Fruit fly (Drosophila melanogaster): ENCODE results near the gene Sfp26Ad.

Sfp26Ad gene

DNA sequence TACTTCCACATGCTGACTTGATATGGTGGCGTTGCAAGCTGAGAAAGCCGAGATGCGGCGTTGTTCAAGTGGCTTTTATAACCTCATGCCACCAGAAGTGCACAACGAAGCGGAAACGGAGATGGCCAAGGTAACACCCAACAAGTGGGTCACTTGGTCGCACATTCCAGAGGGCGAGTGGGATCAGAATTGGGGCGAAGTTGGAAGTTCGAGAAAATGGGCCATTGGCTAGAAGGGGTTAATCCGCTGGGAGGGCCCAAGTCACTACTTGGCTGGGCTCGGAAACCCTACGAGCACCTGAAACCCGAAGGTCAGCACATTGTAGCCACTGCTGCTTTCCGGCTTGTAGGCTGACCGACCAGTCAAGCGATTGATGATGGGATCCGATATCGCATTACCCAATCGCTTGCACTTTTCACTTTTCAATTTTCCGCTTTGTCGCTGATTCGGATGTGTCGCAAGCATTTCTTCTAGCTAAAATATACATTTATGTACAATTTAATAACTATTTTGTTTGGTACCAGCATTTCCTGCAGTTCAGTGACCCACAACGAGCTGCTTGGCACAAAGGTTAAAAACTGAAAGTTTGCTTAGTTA, 15.6 kb upstream of the Sfp26Ad start, which contains the start of gene Vm26Ac:
Gene Vm26Ac, minus strand, starts transcription at position 51 of the 597 bp plus-strand sequence.
- no peak for TF ChIP-seq noc (tag; optimal IDR thresholded peaks at IDR 0.05)

DNA sequence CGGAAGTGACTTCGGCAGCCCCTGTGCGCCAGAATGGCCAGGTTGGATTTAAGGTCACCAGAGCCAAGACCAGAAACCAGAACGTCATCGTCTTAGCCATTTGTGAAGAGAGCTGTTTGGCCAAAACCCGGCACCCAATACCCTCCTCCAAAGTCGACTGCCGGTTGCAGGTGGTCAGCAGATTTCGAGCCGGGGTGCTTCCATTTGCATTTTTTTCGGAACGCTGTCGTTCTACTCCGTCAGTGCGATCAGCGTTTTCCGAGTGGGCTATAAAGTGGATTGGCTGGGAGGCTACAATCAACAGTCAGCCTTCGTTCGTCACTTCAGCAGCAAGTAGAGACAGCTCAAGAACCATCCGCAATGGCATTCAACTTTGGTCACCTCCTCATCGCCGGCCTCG, 13.6 kb upstream of the Sfp26Ad start, which contains the start of the genes CG13998 and Vm26Ab:
Gene CG13998, minus strand, starts transcription at position 114 of the 400 bp plus-strand sequence.
Gene Vm26Ab, plus strand, starts transcription at position 299 of the 400 bp plus-strand sequence.
- TF ChIP-seq noc (tag; optimal IDR thresholded peaks at IDR 0.05): no peak

DNA sequence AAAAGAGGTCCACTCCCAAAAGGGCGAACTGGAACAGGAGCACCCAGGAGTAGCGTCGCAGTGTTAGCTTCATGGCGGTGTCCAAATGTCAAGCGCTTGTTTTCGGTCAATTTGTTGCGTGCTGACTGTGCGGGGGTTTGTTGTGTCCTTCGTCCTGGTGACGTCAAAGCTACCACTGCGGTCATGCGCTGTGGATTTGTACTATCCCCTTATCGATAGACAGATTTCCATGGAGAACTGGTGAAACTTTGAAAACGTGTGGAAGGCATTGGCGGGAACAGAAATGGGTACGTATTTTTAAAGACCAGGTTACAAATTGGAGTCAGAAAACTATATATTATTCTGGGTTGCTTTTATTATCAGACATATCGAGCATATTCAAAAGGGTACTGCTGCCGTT, 13.0 kb upstream of the Sfp26Ad start, which contains the start of gene CG13999:
Gene CG13999, minus strand, starts transcription at position 314 of the 400 bp plus-strand sequence.
- no peak for TF ChIP-seq noc (tag; optimal IDR thresholded peaks at IDR 0.05)

DNA sequence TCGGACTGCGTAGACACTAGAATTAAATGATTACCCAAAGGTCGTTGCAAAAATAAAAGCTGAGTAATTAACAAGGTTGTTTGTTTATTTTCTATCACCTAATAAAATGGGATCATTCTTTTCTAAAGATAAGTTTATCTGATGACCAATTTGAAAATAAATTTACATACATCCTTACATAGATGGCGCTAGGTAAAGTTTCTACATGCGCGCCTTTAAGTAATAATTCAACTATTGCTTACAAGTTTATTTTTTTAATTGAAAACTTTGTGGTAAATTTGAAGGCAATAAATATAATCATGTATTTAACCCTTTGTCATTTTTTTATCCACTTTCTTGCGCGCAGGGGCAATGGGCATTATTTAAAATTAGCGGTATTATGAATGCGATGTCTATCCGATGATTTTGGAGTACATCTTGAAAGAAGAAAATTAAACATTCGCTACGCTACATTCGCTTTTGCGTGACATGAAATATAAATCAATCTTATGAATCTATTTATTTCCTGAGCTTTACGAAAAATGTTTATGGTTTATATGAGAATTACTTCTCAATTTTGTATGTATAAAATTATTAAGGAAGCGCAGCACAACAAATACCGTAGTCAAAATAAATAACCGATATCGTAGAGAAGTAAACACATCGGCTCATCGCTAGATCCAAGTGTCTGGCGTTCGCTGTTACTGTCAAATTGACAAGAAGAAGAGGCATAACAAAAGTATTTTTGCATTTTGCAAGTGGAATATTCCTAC, 5.8 kb upstream of the Sfp26Ad start, which contains the start of gene CG9044:
Gene CG9044, plus strand, starts transcription at position 676 of the 752 bp plus-strand sequence.
- no peak for TF ChIP-seq noc (tag; optimal IDR thresholded peaks at IDR 0.05)

DNA sequence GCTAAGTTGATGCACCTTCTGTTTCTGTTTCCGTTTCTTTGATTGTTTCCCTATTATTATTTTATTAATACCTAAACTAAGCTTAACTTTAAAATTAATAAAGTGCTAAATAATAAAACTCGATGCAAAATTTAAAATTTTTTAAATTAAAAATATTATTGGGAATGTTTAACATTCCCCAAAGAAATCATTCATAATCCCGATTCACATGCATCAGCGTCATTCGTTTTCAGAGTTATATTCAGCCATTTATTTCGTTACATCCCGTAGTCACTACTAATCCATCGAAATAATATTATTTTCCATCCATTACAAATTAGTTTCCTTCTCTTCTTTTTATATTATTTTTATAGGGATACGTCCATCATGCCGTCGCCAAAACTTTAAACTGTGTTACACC, 4.4 kb upstream of the Sfp26Ad start:
- no peak for TF ChIP-seq noc (tag; optimal IDR thresholded peaks at IDR 0.05)

DNA sequence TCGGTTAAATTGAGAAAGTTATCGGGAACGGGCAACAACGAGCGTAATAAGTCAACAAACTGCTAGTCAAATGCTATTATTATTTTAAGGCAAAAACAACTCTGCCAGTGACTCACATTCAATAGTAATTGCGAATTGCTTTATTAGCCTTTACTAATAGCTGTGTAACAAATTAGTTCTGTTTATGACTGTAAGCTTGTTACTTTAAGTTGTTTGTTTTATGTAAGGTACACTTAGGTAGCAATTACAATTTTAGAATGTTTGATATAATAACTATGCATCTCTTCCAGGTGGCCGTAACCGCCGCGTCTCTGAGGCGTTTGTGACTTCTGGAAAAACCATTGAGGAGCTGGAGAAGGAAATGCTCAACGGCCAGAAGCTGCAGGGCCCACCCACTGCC, 3.6 kb upstream of the Sfp26Ad start:
- no peak for TF ChIP-seq noc (tag; optimal IDR thresholded peaks at IDR 0.05)

DNA sequence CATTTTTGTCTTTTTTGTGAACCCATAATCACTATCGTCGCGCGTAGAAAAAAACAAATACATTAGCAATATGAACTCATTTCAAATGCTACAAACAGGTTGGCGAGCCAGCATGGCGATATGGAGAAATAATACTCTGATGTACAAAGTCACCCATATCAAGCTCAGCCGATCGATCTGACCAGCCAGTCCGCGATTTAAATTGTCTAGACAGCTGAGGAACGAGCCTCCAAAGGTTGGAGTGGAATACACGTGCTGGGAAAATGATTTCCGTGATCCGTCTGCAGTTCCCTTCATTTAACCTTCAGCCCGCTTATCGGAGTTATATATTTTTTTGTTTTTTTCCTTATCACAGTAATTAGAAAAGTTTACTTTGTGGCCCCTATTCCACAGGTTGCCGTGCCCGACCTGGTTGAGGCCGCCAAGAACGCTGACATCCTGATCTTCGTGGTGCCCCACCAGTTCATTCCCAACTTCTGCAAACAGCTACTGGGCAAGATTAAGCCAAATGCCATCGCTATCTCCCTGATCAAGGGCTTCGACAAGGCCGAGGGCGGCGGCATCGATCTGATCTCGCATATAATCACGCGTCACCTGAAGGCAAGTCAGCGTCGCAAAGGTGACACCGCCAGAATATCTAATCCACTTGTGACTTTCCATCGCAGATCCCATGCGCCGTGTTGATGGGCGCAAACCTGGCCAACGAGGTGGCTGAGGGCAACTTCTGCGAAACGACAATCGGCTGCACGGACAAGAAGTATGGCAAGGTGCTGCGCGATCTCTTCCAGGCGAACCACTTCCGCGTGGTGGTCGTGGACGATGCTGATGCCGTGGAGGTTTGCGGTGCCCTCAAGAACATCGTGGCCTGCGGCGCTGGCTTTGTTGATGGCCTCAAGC, 2.8 kb upstream of the Sfp26Ad start:
- no peak for TF ChIP-seq noc (tag; optimal IDR thresholded peaks at IDR 0.05)

DNA sequence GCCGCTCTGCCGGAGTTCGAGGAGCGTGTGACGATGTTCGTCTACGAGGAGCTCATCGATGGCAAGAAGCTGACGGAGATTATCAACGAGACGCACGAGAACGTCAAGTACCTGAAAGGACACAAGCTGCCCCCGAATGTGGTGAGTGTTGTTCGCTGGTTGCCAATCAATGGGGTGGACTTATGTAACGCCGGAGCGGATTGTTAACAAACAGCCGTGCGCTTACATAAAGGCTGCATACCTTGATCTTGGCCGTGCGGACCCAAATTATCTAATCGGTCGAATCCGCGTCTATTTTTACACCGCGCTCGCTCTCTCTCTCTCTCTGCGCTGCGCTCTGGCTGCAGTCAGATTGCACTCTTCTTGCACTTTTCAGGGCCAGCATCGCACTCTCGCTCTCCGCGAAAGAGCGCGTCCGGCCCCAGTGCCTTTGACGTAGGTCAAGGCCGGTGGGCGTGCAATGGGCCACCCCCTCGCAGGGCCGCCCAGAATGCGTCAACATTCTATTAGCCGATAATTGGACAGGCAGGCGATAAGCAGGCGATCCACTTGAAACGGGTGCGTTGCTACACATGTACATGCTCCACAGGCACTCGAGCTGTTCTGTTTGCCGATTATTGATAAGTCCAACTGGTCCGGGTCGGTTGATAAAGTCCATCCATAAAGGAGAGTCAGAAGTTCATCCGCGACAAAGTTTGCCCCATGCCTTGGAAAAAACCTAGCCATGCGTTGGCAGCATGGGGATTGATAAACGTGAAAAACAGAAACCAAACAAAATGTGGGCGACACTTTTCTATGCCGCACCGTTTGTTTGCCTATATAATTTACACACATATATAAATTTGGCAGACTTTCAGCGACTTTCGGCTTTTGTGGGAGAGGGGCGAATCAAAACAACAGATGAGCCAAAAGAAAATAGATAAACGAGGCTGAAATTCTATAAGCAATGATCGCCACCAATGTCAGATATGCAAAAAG, 1.5 kb upstream of the Sfp26Ad start:
- TF ChIP-seq noc (tag; optimal IDR thresholded peaks at IDR 0.05): no peak

DNA sequence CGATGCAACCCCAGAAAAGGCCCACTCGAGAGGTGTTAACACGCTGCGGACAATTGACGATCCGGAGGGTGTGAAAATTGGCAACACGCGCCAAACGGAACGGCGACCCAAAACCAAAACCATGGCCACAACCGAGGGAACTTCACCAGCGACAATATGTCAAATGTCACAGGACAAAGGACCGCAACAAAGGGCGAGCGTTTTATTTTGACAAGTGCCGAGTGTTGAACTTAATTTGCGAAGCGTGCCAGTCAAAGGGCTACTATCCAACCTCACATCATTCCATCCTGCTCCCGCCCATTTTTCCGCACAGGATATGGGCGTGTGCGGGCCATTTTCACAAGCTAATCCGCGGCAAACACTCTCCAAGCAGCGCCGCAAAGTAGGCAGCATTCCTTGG, 15.7 kb downstream of the Sfp26Ad start:
- no peak for TF ChIP-seq noc (tag; optimal IDR thresholded peaks at IDR 0.05)

DNA sequence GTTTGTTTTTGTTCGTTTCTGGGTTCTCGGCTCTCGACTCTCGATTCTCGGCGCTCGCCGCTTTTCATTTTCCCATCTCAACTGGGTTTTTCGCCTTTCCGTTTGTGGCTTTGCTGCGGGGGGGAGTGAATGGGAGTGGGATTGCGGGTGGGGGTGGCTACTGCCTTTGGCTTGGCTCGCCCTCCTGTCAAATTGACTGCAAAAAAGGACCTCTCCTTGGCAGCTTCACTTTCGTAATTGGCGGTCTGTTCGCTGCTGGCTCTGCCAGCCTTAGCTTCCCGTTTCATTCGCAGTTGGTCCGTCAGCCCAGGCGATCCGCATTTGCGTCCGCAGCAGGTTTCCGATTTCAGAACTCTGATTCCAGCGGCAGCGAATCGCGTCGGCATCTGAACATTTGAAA, 17.5 kb downstream of the Sfp26Ad start, which contains the start of gene dsf:
Gene dsf, plus strand, starts transcription at position 301 of the 400 bp plus-strand sequence.
- no peak for TF ChIP-seq noc (tag; optimal IDR thresholded peaks at IDR 0.05)

DNA sequence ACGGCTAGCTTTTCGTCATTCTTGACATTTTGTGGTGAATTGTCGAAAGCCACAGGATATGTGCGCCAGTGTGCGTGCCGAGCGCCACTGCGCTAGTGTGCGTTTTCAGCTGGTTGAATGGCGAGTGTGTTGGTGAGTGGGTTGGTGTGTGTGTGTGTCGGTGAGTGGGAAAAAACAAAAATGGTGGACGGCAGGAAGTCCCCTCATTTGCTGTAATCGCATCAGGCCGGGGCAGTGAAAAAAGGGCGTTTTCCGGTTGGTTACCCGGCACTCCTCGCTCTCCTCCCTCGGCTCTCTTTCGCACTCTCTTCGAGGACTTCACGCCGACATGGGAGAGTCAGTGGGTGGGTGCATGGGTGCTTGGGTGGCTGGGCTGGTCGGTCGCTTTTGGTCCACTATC, 17.9 kb downstream of the Sfp26Ad start:
- TF ChIP-seq noc (tag; optimal IDR thresholded peaks at IDR 0.05): no peak

DNA sequence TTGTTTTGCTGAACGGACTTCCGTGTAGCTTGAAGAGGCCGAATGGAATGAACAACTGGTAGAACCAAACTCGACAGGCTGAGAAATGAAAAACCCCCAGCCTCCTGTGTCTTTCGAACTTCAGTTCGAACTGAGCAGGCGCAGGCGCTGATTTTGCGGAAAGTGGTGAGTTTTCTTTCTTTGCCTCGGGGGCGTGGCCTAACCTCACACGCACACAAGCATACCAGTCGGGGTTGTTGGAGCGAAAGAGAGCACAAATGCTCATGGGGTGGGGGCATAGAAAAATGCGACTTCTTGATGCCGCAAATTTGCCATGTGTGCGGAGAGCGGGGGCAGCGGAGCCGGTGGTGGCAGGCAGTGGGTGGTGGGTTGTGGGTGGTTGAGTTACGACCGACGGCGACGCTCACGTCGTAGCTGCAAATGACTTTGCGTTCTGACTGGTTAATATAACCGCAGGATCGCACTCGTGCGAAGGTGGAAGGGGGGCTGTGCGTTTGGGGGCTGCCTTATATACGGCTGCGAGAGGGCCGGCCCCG, 19.4 kb downstream of the Sfp26Ad start, which contains the start of gene CG9016:
Gene CG9016, minus strand, starts transcription at position 51 of the 536 bp plus-strand sequence.
- no peak for TF ChIP-seq noc (tag; optimal IDR thresholded peaks at IDR 0.05)

DNA sequence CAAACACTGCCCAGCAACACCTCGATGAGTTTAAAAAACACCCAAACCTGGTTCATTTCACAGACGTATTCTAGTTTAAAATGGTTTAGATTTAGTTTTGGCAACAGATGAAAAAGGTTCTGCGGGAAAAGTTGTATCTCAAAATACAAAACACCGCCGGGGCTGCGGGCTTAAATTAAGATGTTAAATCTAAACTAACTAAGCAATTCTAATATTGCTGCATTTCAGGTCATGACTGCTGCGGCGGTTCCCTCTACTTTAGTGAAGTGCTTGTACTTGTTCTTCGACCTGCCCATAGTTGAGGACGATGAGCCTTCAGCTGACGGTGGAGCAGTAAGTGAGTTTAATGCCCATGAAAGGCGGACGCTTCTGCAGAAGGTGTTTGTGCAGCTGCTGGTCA, 32.9 kb downstream of the Sfp26Ad start, which contains the start of gene CG14000:
Gene CG14000, minus strand, starts transcription at position 101 of the 400 bp plus-strand sequence.
- TF ChIP-seq noc (tag; optimal IDR thresholded peaks at IDR 0.05): no peak

Data from whole organism, larva.